Worm (Caenorhabditis elegans) whole organism, L4/young adult: ENCODE data around the gene F21C10.4.

ENCODE experiments used
- W03F9.2 ChIP-seq: fragments of 150-350 bp; optimal IDR thresholded peaks from 2 replicates; lab custom pipeline; 2014; ENCODE audit warnings: missing biosample characterization, missing genetic modification characterization
- dao-5 ChIP-seq: sonication (generic microtip); optimal IDR thresholded peaks from 2 replicates; lab custom pipeline; 2016; ENCODE audit warnings: missing genotype, missing genetic modification characterization, moderate library complexity, missing compliant biosample characterization
- him-1 ChIP-seq: sonication (generic microtip); optimal IDR thresholded peaks from 2 replicates; lab custom pipeline; 2016; ENCODE audit warnings: missing genotype, missing genetic modification reagents, missing genetic modification characterization, missing compliant biosample characterization

ce11 chrV:9101062-9101461 is 25.4 kb upstream of the F21C10.4 start, which contains the start of gene frpr-6:
- TF ChIP-seq W03F9.2 (tag; lab: Kevin White, UChicago) (no peak), dao-5 (no peak), him-1 (no peak)
